Worm (Caenorhabditis elegans): ENCODE data around the gene clec-86.

clec-86 gene

DNA sequence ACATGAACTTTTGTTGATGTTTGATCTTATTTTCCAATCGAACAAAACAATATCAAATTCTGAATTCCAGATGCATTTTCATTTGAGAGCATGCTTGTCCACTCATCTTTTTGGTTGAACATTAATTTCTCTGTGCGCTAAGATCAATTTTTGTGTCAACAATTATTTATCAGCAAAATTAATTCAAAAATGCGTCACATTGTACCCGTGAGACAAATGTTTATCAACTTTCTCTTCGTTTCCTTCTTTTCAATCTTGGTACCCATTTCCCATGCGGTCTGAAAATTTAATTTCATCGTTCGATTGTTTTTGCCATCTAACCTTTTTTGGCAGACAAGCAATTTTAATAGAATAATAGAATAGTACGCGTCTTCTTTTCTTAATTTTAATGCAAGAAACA is 15.6 kb upstream of the clec-86 start:
- no peak for TF ChIP-seq hnd-1 (tag; optimal IDR thresholded peaks at IDR 0.05)
- TF ChIP-seq tbx-11 (GFP tag; IDR thresholded peaks at IDR 0.05): no peak
- TF ChIP-seq tbx-37 (GFP tag; conservative IDR thresholded peaks at IDR 0.05): no peak
- no peak for TF ChIP-seq ceh-36 (tag; optimal IDR thresholded peaks at IDR 0.05)

DNA sequence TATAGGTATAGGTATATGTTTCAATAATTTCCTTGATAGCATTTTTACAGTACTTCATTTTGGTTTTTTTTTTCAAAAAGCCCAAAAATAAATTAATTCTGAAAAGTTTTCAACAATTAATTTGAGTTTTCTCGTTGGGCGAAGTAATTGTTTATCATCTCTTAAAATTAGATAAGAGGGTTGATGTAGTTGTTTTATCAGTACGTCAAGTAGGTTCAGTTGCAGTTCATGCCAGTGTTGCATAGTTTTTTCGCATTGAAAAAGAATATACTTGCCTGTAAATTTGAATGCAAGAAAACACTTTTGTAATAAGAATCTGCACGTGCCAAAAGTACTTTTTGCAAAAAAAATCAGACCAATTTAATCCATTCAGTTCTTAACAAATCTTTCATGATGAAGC is 14.5 kb upstream of the clec-86 start:
- TF ChIP-seq hnd-1 (tag; optimal IDR thresholded peaks at IDR 0.05): no peak
- TF ChIP-seq ceh-13 (GFP tag; optimal IDR thresholded peaks at IDR 0.05): no peak
- TF ChIP-seq hmg-4 (GFP tag; optimal IDR thresholded peaks at IDR 0.05): no peak
- no peak for TF ChIP-seq sea-1 (GFP tag; conservative IDR thresholded peaks at IDR 0.05)
- no peak for TF ChIP-seq tbx-11 (GFP tag; IDR thresholded peaks at IDR 0.05)
- no peak for TF ChIP-seq pes-1 (GFP tag; IDR thresholded peaks at IDR 0.05)
- TF ChIP-seq hmbx-1 (tag; optimal IDR thresholded peaks at IDR 0.05): no peak
- TF ChIP-seq B0310.2 (tag; optimal IDR thresholded peaks at IDR 0.05): no peak
- TF ChIP-seq flt-1 (GFP tag; IDR thresholded peaks at IDR 0.05): no peak
- no peak for TF ChIP-seq aly-1 (tag; optimal IDR thresholded peaks at IDR 0.05)
- no peak for TF ChIP-seq F13C5.2 (tag; optimal IDR thresholded peaks at IDR 0.05)
- no peak for TF ChIP-seq tra-4 (tag; optimal IDR thresholded peaks at IDR 0.05)
- no peak for TF ChIP-seq tbx-37 (GFP tag; conservative IDR thresholded peaks at IDR 0.05)
- TF ChIP-seq scrt-1 (GFP tag; IDR thresholded peaks at IDR 0.05): no peak
- TF ChIP-seq ceh-36 (tag; optimal IDR thresholded peaks at IDR 0.05): no peak
- no peak for TF ChIP-seq ets-7 (tag; optimal IDR thresholded peaks at IDR 0.05)
- TF ChIP-seq ama-1 (optimal IDR thresholded peaks at IDR 0.05): no peak

- TF ChIP-seq ceh-13 (GFP tag; optimal IDR thresholded peaks at IDR 0.05) (no peak), B0310.2 (tag; optimal IDR thresholded peaks at IDR 0.05) (no peak), scrt-1 (GFP tag; IDR thresholded peaks at IDR 0.05) (no peak), tbx-37 (GFP tag; conservative IDR thresholded peaks at IDR 0.05) (no peak), hmbx-1 (tag; optimal IDR thresholded peaks at IDR 0.05) (no peak), hmg-4 (GFP tag; optimal IDR thresholded peaks at IDR 0.05) (no peak), sea-1 (GFP tag; conservative IDR thresholded peaks at IDR 0.05) (no peak), aly-1 (tag; optimal IDR thresholded peaks at IDR 0.05) (no peak), tbx-11 (GFP tag; IDR thresholded peaks at IDR 0.05) (no peak), pes-1 (GFP tag; IDR thresholded peaks at IDR 0.05) (no peak), flt-1 (GFP tag; IDR thresholded peaks at IDR 0.05) (no peak)
Measured at ce11 chrX:7126348-7126747, 13.3 kb upstream of the clec-86 start, which contains the start of gene ist-1. Gene ist-1 (plus strand): TSS chrX:7126648.

- TF ChIP-seq pes-1 (GFP tag; IDR thresholded peaks at IDR 0.05) (no peak), scrt-1 (GFP tag; IDR thresholded peaks at IDR 0.05) (no peak), tra-4 (tag; optimal IDR thresholded peaks at IDR 0.05) (no peak), ama-1 (optimal IDR thresholded peaks at IDR 0.05) (no peak), B0310.2 (tag; optimal IDR thresholded peaks at IDR 0.05) (no peak)
Measured at ce11 chrX:7128615-7129014, 11.1 kb upstream of the clec-86 start.

DNA sequence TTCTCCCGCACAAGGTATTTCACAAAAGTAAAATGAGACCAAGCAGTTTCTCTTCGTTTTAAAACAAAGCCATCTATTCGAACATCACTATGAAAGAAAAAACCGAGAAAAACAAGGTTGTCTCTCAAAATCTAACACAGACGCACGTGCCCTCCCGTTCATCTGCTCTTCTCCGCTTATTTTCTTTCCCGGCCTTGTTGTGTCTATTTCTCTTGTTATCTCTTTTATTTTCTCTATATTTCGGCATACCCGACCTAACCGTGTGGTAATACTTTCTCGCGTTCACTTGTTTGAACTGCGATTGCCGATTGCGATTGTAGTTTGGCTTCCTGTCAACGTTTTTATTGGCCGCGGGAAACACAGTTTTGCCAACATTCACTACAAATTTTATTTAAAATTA is 10.2 kb upstream of the clec-86 start:
- TF ChIP-seq ama-1 (optimal IDR thresholded peaks at IDR 0.05) (no peak), ets-7 (tag; optimal IDR thresholded peaks at IDR 0.05) (no peak), flt-1 (GFP tag; IDR thresholded peaks at IDR 0.05) (no peak), tbx-37 (GFP tag; conservative IDR thresholded peaks at IDR 0.05) (no peak)

DNA sequence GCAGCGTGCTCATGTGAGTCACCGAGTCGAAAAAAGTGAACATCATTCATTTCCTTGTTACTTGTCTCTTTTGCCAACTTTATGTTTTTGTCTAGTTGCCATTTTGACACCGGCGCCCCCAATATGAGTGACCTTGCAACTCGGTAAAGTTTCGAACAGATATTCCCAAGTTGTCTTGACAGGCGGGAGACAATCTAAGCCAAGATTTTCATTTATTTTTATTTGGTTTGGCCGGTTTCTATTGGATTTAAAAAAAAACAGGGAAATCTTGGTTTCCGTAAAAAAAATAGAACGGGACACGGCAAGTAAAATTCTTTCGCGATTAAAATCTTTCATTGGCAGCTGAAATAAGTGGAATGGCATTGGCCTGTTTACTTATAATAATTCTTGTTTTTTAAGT is 8.5 kb upstream of the clec-86 start:
- no peak for TF ChIP-seq tbx-11 (GFP tag; IDR thresholded peaks at IDR 0.05)
- TF ChIP-seq B0310.2 (tag; optimal IDR thresholded peaks at IDR 0.05): no peak
- TF ChIP-seq hmbx-1 (tag; optimal IDR thresholded peaks at IDR 0.05): no peak
- no peak for TF ChIP-seq ceh-13 (GFP tag; optimal IDR thresholded peaks at IDR 0.05)
- TF ChIP-seq flt-1 (GFP tag; IDR thresholded peaks at IDR 0.05): no peak
- no peak for TF ChIP-seq hmg-4 (GFP tag; optimal IDR thresholded peaks at IDR 0.05)
- no peak for TF ChIP-seq ama-1 (optimal IDR thresholded peaks at IDR 0.05)
- no peak for TF ChIP-seq tbx-37 (GFP tag; conservative IDR thresholded peaks at IDR 0.05)
- TF ChIP-seq hnd-1 (tag; optimal IDR thresholded peaks at IDR 0.05): no peak

ce11 chrX:7140682-7141254 is 1.1 kb downstream of the clec-86 start:
- TF ChIP-seq aly-1 (tag; optimal IDR thresholded peaks at IDR 0.05) (no peak), flt-1 (GFP tag; IDR thresholded peaks at IDR 0.05) (no peak), hnd-1 (tag; optimal IDR thresholded peaks at IDR 0.05) (no peak)

- TF ChIP-seq scrt-1 (GFP tag; IDR thresholded peaks at IDR 0.05) (no peak), ceh-13 (GFP tag; optimal IDR thresholded peaks at IDR 0.05) (no peak), sea-1 (GFP tag; conservative IDR thresholded peaks at IDR 0.05) (no peak), F13C5.2 (tag; optimal IDR thresholded peaks at IDR 0.05) (no peak), ama-1 (optimal IDR thresholded peaks at IDR 0.05) (peak; percentile 17), ets-7 (tag; optimal IDR thresholded peaks at IDR 0.05) (no peak), hnd-1 (tag; optimal IDR thresholded peaks at IDR 0.05) (no peak)
Measured at ce11 chrX:7143515-7143914, 3.8 kb downstream of the clec-86 start, which contains the start of gene alh-10. Gene alh-10 (minus strand): TSS chrX:7143641.

DNA sequence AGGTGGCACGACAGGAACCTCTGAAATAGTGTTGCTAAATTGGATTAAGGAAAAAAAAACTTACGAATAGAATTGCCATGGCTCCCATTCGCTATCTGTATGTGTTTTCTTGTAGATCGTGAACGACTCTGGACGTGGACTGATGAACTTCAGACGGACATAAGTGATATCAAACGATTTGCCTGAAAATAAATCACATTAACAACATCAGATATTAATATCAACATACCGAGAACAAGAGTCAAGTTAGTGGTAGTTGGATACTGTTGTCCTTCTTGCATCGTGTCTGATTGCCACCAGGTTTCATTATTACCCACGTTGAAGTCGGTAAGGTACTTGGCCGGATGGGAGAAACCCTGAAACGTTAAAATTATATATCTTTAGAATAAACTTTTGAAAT is 10.0 kb downstream of the clec-86 start:
- TF ChIP-seq ceh-36 (tag; optimal IDR thresholded peaks at IDR 0.05): no peak
- TF ChIP-seq F13C5.2 (tag; optimal IDR thresholded peaks at IDR 0.05): no peak
- no peak for TF ChIP-seq scrt-1 (GFP tag; IDR thresholded peaks at IDR 0.05)
- TF ChIP-seq pes-1 (GFP tag; IDR thresholded peaks at IDR 0.05): no peak
- TF ChIP-seq hmg-4 (GFP tag; optimal IDR thresholded peaks at IDR 0.05): no peak
- no peak for TF ChIP-seq tra-4 (tag; optimal IDR thresholded peaks at IDR 0.05)
- TF ChIP-seq hmbx-1 (tag; optimal IDR thresholded peaks at IDR 0.05): no peak
- no peak for TF ChIP-seq B0310.2 (tag; optimal IDR thresholded peaks at IDR 0.05)
- no peak for TF ChIP-seq ets-7 (tag; optimal IDR thresholded peaks at IDR 0.05)
- TF ChIP-seq ceh-13 (GFP tag; optimal IDR thresholded peaks at IDR 0.05): no peak
- TF ChIP-seq aly-1 (tag; optimal IDR thresholded peaks at IDR 0.05): no peak
- no peak for TF ChIP-seq tbx-37 (GFP tag; conservative IDR thresholded peaks at IDR 0.05)
- no peak for TF ChIP-seq ama-1 (optimal IDR thresholded peaks at IDR 0.05)
- TF ChIP-seq hnd-1 (tag; optimal IDR thresholded peaks at IDR 0.05): no peak
- no peak for TF ChIP-seq flt-1 (GFP tag; IDR thresholded peaks at IDR 0.05)
- no peak for TF ChIP-seq sea-1 (GFP tag; conservative IDR thresholded peaks at IDR 0.05)
- no peak for TF ChIP-seq tbx-11 (GFP tag; IDR thresholded peaks at IDR 0.05)
